Worm (Caenorhabditis elegans): Measurements from ENCODE around the gene math-15.

- TF ChIP-seq mab-9 (GFP tag; IDR thresholded peaks at IDR 0.05) (no peak), lin-13 (GFP tag; optimal IDR thresholded peaks at IDR 0.05) (no peak), hlh-17 (GFP tag; optimal IDR thresholded peaks at IDR 0.05; ENCODE audit: borderline replicate concordance) (no peak)
Measured at ce11 chrII:1830182-1830682, 35.9 kb upstream of the math-15 start, which contains the start of gene math-40.

All from whole organism, L1 larva.